Worm (Caenorhabditis elegans): ENCODE measurements around the gene T25B2.3.

- TF ChIP-seq snpc-4 (tag; optimal IDR thresholded peaks at IDR 0.05) (no peak), ces-1 (GFP tag; optimal IDR thresholded peaks at IDR 0.05) (no peak), fos-1 (tag; optimal IDR thresholded peaks at IDR 0.05) (no peak), tlp-1 (tag; optimal IDR thresholded peaks at IDR 0.05) (no peak), C34B4.2 (tag; optimal IDR thresholded peaks at IDR 0.05) (no peak)
Measured at ce11 chrX:6208463-6208862, 32.5 kb downstream of the T25B2.3 start, which contains the start of gene C14F11.7.
